Fruit fly (Drosophila melanogaster): ENCODE data around the gene CG14301.

CG14301 gene

dm6 chr3R:18658945-18659642 is 17.8 kb upstream of the CG14301 start, which contains the start of the genes CG31224 and CstF64 (continued):
- peak; percentile 81 for TF ChIP-seq CG12744 (GFP tag; optimal IDR thresholded peaks at IDR 0.05)
- peak in 1 of 2 experiments; percentile 82 for TF ChIP-seq bsh (GFP tag; optimal IDR thresholded peaks at IDR 0.05)
- no peak; the same call in 1 of the 2 replicates for TF ChIP-seq unc-4 (GFP tag; IDR thresholded peaks at IDR 0.05; ENCODE audit: partially characterized antibody)
- no peak for TF ChIP-seq CG6791 (GFP tag; IDR thresholded peaks at IDR 0.05; ENCODE audit: partially characterized antibody)
- TF ChIP-seq org-1 (GFP tag; optimal IDR thresholded peaks at IDR 0.05) = peak; percentile 57
- no peak for TF ChIP-seq wek (GFP tag; optimal IDR thresholded peaks at IDR 0.05)
- peak; percentile 74 for TF ChIP-seq Fer2 (tag; optimal IDR thresholded peaks at IDR 0.05)
- TF ChIP-seq Hmr (GFP tag; optimal IDR thresholded peaks at IDR 0.05) = peak; percentile 89
- TF ChIP-seq CG9817 (tag; optimal IDR thresholded peaks at IDR 0.05) = peak; percentile 85
- TF ChIP-seq Lim3 (GFP tag; IDR thresholded peaks at IDR 0.05) = no peak
- peak; percentile 54 for TF ChIP-seq CG12299 (tag; optimal IDR thresholded peaks at IDR 0.05)
- TF ChIP-seq MBD-R2 (GFP tag; IDR thresholded peaks at IDR 0.05) = peak; percentile 77
- TF ChIP-seq CG13775 (GFP tag; optimal IDR thresholded peaks at IDR 0.05) = peak; percentile 91
- peak; percentile 99 for TF ChIP-seq Ets65A (GFP tag)
- TF ChIP-seq CG2120 (GFP tag; optimal IDR thresholded peaks at IDR 0.05) = peak; percentile 95
- TF ChIP-seq jumu (GFP tag; optimal IDR thresholded peaks at IDR 0.05) = peak; percentile 89
- peak; percentile 87 to 88 for TF ChIP-seq chif (GFP tag; optimal IDR thresholded peaks at IDR 0.05)
- TF ChIP-seq gce (GFP tag; IDR thresholded peaks at IDR 0.05) = 0 out of 3 replicates have a peak, but pooled peaks have one; percentile 49
- no peak for TF ChIP-seq HLHmδ (GFP tag; optimal IDR thresholded peaks at IDR 0.05)
- TF ChIP-seq CG17359 (tag; optimal IDR thresholded peaks at IDR 0.05) = peak; percentile 83
- peak; percentile 77 for TF ChIP-seq vfl (GFP tag; optimal IDR thresholded peaks at IDR 0.05)
- peak; percentile 75 for TF ChIP-seq CG2116 (GFP tag; optimal IDR thresholded peaks at IDR 0.05)
- TF ChIP-seq pita (GFP tag; optimal IDR thresholded peaks at IDR 0.05) = no peak
- peak; percentile 89 for TF ChIP-seq CG12942 (GFP tag; optimal IDR thresholded peaks at IDR 0.05)
- peak; percentile 82 for TF ChIP-seq pb (GFP tag; optimal IDR thresholded peaks at IDR 0.05)
- TF ChIP-seq CG1602 (GFP tag; optimal IDR thresholded peaks at IDR 0.05) = peak; percentile 89
- no peak for TF ChIP-seq abd-A (tag; optimal IDR thresholded peaks at IDR 0.05)
- peak; percentile 18; the same call in 1 of the 2 replicates for TF ChIP-seq Doc2 (GFP tag; IDR thresholded peaks at IDR 0.05)
- 0 out of 3 replicates have a peak, but pooled peaks have one; percentile 8 for TF ChIP-seq jigr1 (GFP tag; IDR thresholded peaks at IDR 0.05)
- TF ChIP-seq Gsc (GFP tag; IDR thresholded peaks at IDR 0.05) = 0 out of 2 replicates have a peak, but pooled peaks have one; percentile 9
- peak; percentile 85 for TF ChIP-seq phol (tag; optimal IDR thresholded peaks at IDR 0.05)
- no peak for TF ChIP-seq yki (optimal IDR thresholded peaks at IDR 0.05)
- peak; percentile 98 for TF ChIP-seq Med (GFP tag)
- TF ChIP-seq Hr78 (GFP tag; optimal IDR thresholded peaks at IDR 0.05) = no peak
- TF ChIP-seq Bdp1 (GFP tag; optimal IDR thresholded peaks at IDR 0.05) = peak; percentile 81
- peak; percentile 85 for TF ChIP-seq HHEX (GFP tag; optimal IDR thresholded peaks at IDR 0.05)
- peak; percentile 76 for TF ChIP-seq NFAT (GFP tag; IDR thresholded peaks at IDR 0.05)
- peak; percentile 90 for TF ChIP-seq sd (tag; optimal IDR thresholded peaks at IDR 0.05)
- peak; percentile 81 for TF ChIP-seq CG15696 (tag; optimal IDR thresholded peaks at IDR 0.05)
- TF ChIP-seq ase (GFP tag; IDR thresholded peaks at IDR 0.05) = peak; percentile 72; the same call in 2 of the 3 replicates
- TF ChIP-seq CG7556 (GFP tag; optimal IDR thresholded peaks at IDR 0.05) = peak; percentile 76
- TF ChIP-seq ham (GFP tag; IDR thresholded peaks at IDR 0.05) = no peak
- peak; percentile 83 for TF ChIP-seq CG9609 (GFP tag; optimal IDR thresholded peaks at IDR 0.05)
- TF ChIP-seq al (GFP tag; IDR thresholded peaks at IDR 0.05) = peak; percentile 77
- peak; percentile 46; the same call in 1 of the 2 replicates for TF ChIP-seq dimm (GFP tag; IDR thresholded peaks at IDR 0.05)
- peak; percentile 79 for TF ChIP-seq NK7.1 (GFP tag; optimal IDR thresholded peaks at IDR 0.05)
- TF ChIP-seq CG10431 (GFP tag; optimal IDR thresholded peaks at IDR 0.05) = peak; percentile 46
- TF ChIP-seq unpg (GFP tag; optimal IDR thresholded peaks at IDR 0.05) = peak; percentile 83
- TF ChIP-seq CG31441 (GFP tag; IDR thresholded peaks at IDR 0.05) = no peak; the same call in 1 of the 2 replicates
